Fruit fly (Drosophila melanogaster) whole organism, embryonic: ENCODE measurements around the gene Obp83ef.

Source experiments
- Atf6 ChIP-seq: fragments of 200-800 bp; sonication (Bioruptor generic); IDR thresholded peaks from 2 replicates; pipeline ENCODE4 v1.3.6; 2022; ENCODE audit warnings: missing biosample characterization, missing genetic modification characterization
- Awh ChIP-seq: fragments of 200-800 bp; sonication (Bioruptor generic); IDR thresholded peaks from 2 replicates; pipeline ENCODE4, ENCODE4 v1.3.6; 2022; ENCODE audit warnings: missing biosample characterization, missing genetic modification characterization
- Blimp-1 ChIP-seq: fragments of 200-800 bp; sonication (Bioruptor generic); optimal IDR thresholded peaks from 3 replicates; lab custom pipeline; 2018; ENCODE audit warnings: missing biosample characterization, missing genetic modification characterization, mild to moderate bottlenecking, moderate library complexity, missing genetic modification reagents
- CG10431 ChIP-seq: fragments of 200-800 bp; sonication (Bioruptor generic); optimal IDR thresholded peaks from 3 replicates; lab custom pipeline; 2018; ENCODE audit warnings: missing biosample characterization, mild to moderate bottlenecking, missing genetic modification characterization
- CG11696 ChIP-seq: fragments of 200-800 bp; sonication (Bioruptor generic); IDR thresholded peaks from 2 replicates; pipeline ENCODE4 v1.3.6; 2022; ENCODE audit warnings: missing biosample characterization, missing genetic modification characterization
- CG12299 ChIP-seq: fragments of 200-800 bp; sonication (Bioruptor generic); optimal IDR thresholded peaks from 2 replicates; lab custom pipeline; 2018; ENCODE audit warnings: missing biosample characterization, mild to moderate bottlenecking, missing genetic modification characterization
- CG12769 ChIP-seq: fragments of 200-800 bp; sonication (Bioruptor generic); optimal IDR thresholded peaks from 2 replicates; lab custom pipeline; 2019; ENCODE audit warnings: missing biosample characterization, mild to moderate bottlenecking, missing genetic modification characterization, moderate library complexity
- CG14667 ChIP-seq: fragments of 200-800 bp; sonication (Bioruptor generic); IDR thresholded peaks from 2 replicates; pipeline ENCODE4 v1.3.6; 2022; ENCODE audit warnings: missing biosample characterization, missing genetic modification characterization
- CG17186 ChIP-seq: fragments of 200-800 bp; sonication (Bioruptor generic); optimal IDR thresholded peaks from 3 replicates; lab custom pipeline; 2017; ENCODE audit warnings: missing biosample characterization, missing genetic modification reagents, missing genetic modification characterization
- CG17359 ChIP-seq: fragments of 200-800 bp; sonication (Bioruptor generic); optimal IDR thresholded peaks from 3 replicates; lab custom pipeline; 2018; ENCODE audit warnings: missing biosample characterization, mild to moderate bottlenecking, missing genetic modification characterization, moderate library complexity
- CG17568 ChIP-seq: fragments of 200-800 bp; sonication (Bioruptor generic); optimal IDR thresholded peaks from 2 replicates; lab custom pipeline; 2018; ENCODE audit warnings: missing biosample characterization, mild to moderate bottlenecking, missing genetic modification characterization, moderate library complexity
- CG17612 ChIP-seq: fragments of 200-800 bp; sonication (Bioruptor generic); IDR thresholded peaks from 2 replicates; pipeline ENCODE4 v1.3.6; 2022; ENCODE audit warnings: missing biosample characterization, missing genetic modification characterization
- CG18011 ChIP-seq: fragments of 200-800 bp; sonication (Bioruptor generic); optimal IDR thresholded peaks from 2 replicates; lab custom pipeline; 2017; ENCODE audit warnings: missing biosample characterization, missing genetic modification characterization, mild to moderate bottlenecking, moderate library complexity, missing genotype
- CG1832 ChIP-seq: fragments of 200-800 bp; sonication (Bioruptor generic); optimal IDR thresholded peaks from 2 replicates; lab custom pipeline; 2017; ENCODE audit warnings: missing biosample characterization, mild to moderate bottlenecking, missing genetic modification characterization, inconsistent platforms
- CG32767 ChIP-seq: fragments of 200-800 bp; sonication (Bioruptor generic); IDR thresholded peaks from 2 replicates; pipeline ENCODE4 v1.3.6; 2022; ENCODE audit warnings: missing biosample characterization, missing genetic modification characterization
- CG3838 ChIP-seq: fragments of 200-800 bp; sonication (Bioruptor generic); optimal IDR thresholded peaks from 3 replicates; lab custom pipeline; 2016; ENCODE audit warnings: missing biosample characterization, missing genetic modification characterization
- CG42726 ChIP-seq: fragments of 200-800 bp; sonication (Bioruptor generic); IDR thresholded peaks from 2 replicates; pipeline ENCODE4 v1.3.6; 2022; ENCODE audit warnings: missing biosample characterization, missing genetic modification characterization; ENCODE audit not compliant: partially characterized antibody
- CG7786 ChIP-seq: fragments of 200-800 bp; sonication (Bioruptor generic); optimal IDR thresholded peaks from 2 replicates; lab custom pipeline; 2016; ENCODE audit warnings: missing biosample characterization, missing genetic modification characterization
- CG7928 ChIP-seq: fragments of 200-800 bp; sonication (Bioruptor generic); optimal IDR thresholded peaks from 2 replicates; lab custom pipeline; 2017; ENCODE audit warnings: missing biosample characterization, mild to moderate bottlenecking, missing genetic modification characterization
- CG8281 ChIP-seq: fragments of 200-800 bp; sonication (Bioruptor generic); optimal IDR thresholded peaks from 2 replicates; lab custom pipeline; 2018; ENCODE audit warnings: missing biosample characterization, mild to moderate bottlenecking, missing genetic modification characterization, moderate library complexity
- CG9437 ChIP-seq: fragments of 200-800 bp; sonication (Bioruptor generic); optimal IDR thresholded peaks from 2 replicates; lab custom pipeline; 2018; ENCODE audit warnings: missing biosample characterization, mild to moderate bottlenecking, missing genetic modification characterization
- CTCF ChIP-seq: fragments of 200-800 bp; sonication (Bioruptor generic); optimal IDR thresholded peaks from 2 replicates; lab custom pipeline; 2017; ENCODE audit warnings: missing biosample characterization, mild to moderate bottlenecking, missing genetic modification characterization, moderate library complexity
- Camta ChIP-seq: fragments of 200-800 bp; sonication (Bioruptor generic); optimal IDR thresholded peaks from 2 replicates; lab custom pipeline; 2016; ENCODE audit warnings: missing biosample characterization, missing genetic modification characterization
- Dll ChIP-seq: fragments of 200-800 bp; sonication (Bioruptor generic); IDR thresholded peaks from 4 replicates; pipeline ENCODE4 v1.3.6; 2022; ENCODE audit warnings: missing biosample characterization, missing genetic modification characterization; ENCODE audit not compliant: partially characterized antibody
- Eip74EF ChIP-seq, 2 experiments: fragments of 200-800 bp in 1 of 2; fragments of >200 bp in 1 of 2; sonication (Bioruptor generic) in 1 of 2; optimal IDR thresholded peaks; 2 replicates each; lab custom pipeline; 2017 to 2019; ENCODE audit warnings: missing biosample characterization in 2 of 2, missing genetic modification characterization in 2 of 2, mild to moderate bottlenecking in 1 of 2, moderate library complexity in 1 of 2
- Ets65A ChIP-seq: fragments of 200-800 bp; sonication (Bioruptor generic); peaks from one replicate; lab custom pipeline; 2016; ENCODE audit warnings: missing biosample characterization, missing genetic modification characterization
- Med ChIP-seq: fragments of 200-800 bp; sonication (Bioruptor generic); peaks from one replicate; lab custom pipeline; 2016; ENCODE audit warnings: missing biosample characterization, missing genetic modification characterization, mild to moderate bottlenecking, inconsistent platforms, moderate library complexity
- Mes4 ChIP-seq: fragments of 200-800 bp; sonication (Bioruptor generic); optimal IDR thresholded peaks from 2 replicates; lab custom pipeline; 2016; ENCODE audit warnings: missing biosample characterization, missing genetic modification characterization
- Rfx ChIP-seq: fragments of 200-800 bp; sonication (Bioruptor generic); IDR thresholded peaks from 2 replicates; pipeline ENCODE4 v1.3.6; 2022; ENCODE audit warnings: missing biosample characterization, missing genetic modification characterization
- Sox100B ChIP-seq: fragments of 200-800 bp; sonication (Bioruptor generic); optimal IDR thresholded peaks from 3 replicates; lab custom pipeline; 2018; ENCODE audit warnings: missing biosample characterization, mild to moderate bottlenecking, missing genetic modification characterization
- abd-A ChIP-seq: fragments of 200-800 bp; sonication (Bioruptor generic); optimal IDR thresholded peaks from 3 replicates; lab custom pipeline; 2019; ENCODE audit warnings: missing biosample characterization, mild to moderate bottlenecking, missing genetic modification characterization, moderate library complexity
- crol ChIP-seq: fragments of 200-800 bp; sonication (Bioruptor generic); IDR thresholded peaks from 2 replicates; pipeline ENCODE4 v1.3.6; 2022; ENCODE audit warnings: missing biosample characterization, missing genetic modification characterization
- hb ChIP-seq: fragments of 200-800 bp; sonication (Bioruptor generic); IDR thresholded peaks from 3 replicates; pipeline ENCODE4 v1.3.6; 2022; ENCODE audit warnings: missing biosample characterization, missing genetic modification characterization; ENCODE audit not compliant: partially characterized antibody
- lilli ChIP-seq: fragments of 200-800 bp; sonication (Bioruptor generic); optimal IDR thresholded peaks from 3 replicates; lab custom pipeline; 2016; ENCODE audit warnings: missing biosample characterization, missing genetic modification characterization
- lmd ChIP-seq: fragments of 200-800 bp; sonication (Bioruptor generic); IDR thresholded peaks from 2 replicates; pipeline ENCODE4 v1.3.6; 2022; ENCODE audit warnings: missing biosample characterization, missing genetic modification characterization
- oc ChIP-seq: fragments of 200-800 bp; sonication (Bioruptor generic); optimal IDR thresholded peaks from 2 replicates; lab custom pipeline; 2018; ENCODE audit warnings: missing biosample characterization, mild to moderate bottlenecking, missing genetic modification characterization, moderate library complexity
- p53 ChIP-seq: fragments of 200-800 bp; sonication (Bioruptor generic); optimal IDR thresholded peaks from 2 replicates; lab custom pipeline; 2016; ENCODE audit warnings: missing biosample characterization, missing genetic modification characterization
- pros ChIP-seq: fragments of 200-800 bp; sonication (Bioruptor generic); optimal IDR thresholded peaks from 3 replicates; lab custom pipeline; 2019; ENCODE audit warnings: missing biosample characterization, mild to moderate bottlenecking, missing genetic modification characterization, moderate library complexity
- rib ChIP-seq: fragments of 200-800 bp; sonication (Bioruptor generic); IDR thresholded peaks from 2 replicates; pipeline ENCODE4 v1.3.6; 2022; ENCODE audit warnings: missing biosample characterization, missing genetic modification characterization
- sima ChIP-seq: fragments of 200-800 bp; sonication (Bioruptor generic); optimal IDR thresholded peaks from 2 replicates; lab custom pipeline; 2016; ENCODE audit warnings: missing biosample characterization, missing genetic modification characterization
- sna ChIP-seq: fragments of 200-800 bp; sonication (Bioruptor generic); IDR thresholded peaks from 2 replicates; pipeline ENCODE4 v1.3.6; 2022; ENCODE audit warnings: missing biosample characterization, missing genetic modification characterization; ENCODE audit not compliant: partially characterized antibody
- stwl ChIP-seq: fragments of 200-800 bp; sonication (Bioruptor generic); optimal IDR thresholded peaks from 3 replicates; lab custom pipeline; 2018; ENCODE audit warnings: missing biosample characterization, mild to moderate bottlenecking, missing genetic modification characterization, moderate library complexity
- tin ChIP-seq: fragments of 200-800 bp; sonication (Bioruptor generic); optimal IDR thresholded peaks from 3 replicates; lab custom pipeline; 2016; ENCODE audit warnings: missing biosample characterization, missing genetic modification characterization
- vnd ChIP-seq: fragments of 200-800 bp; sonication (Bioruptor generic); IDR thresholded peaks from 3 replicates; pipeline ENCODE4 v1.3.6; 2022; ENCODE audit warnings: missing biosample characterization, missing genetic modification characterization; ENCODE audit not compliant: partially characterized antibody
- zen2 ChIP-seq: fragments of 200-800 bp; sonication (Bioruptor generic); IDR thresholded peaks from 3 replicates; pipeline ENCODE4 v1.3.6; 2022; ENCODE audit warnings: missing biosample characterization, missing genetic modification characterization; ENCODE audit not compliant: partially characterized antibody

Obp83ef gene

dm6 chr3R:6156963-6157498 is 46.2 kb upstream of the Obp83ef start, which contains the start of gene CG31559 (continued):
- TF ChIP-seq CG1832 (GFP tag; lab: Kevin White, UChicago) (no peak), CG8281 (no peak), sna (GFP tag; lab: Robert Waterston, UW) (0 out of 2 replicates have a peak, but pooled peaks have one; percentile 16), CG12299 (tag; lab: Kevin White, UChicago) (no peak)

dm6 chr3R:6154773-6155295 is 44.0 kb upstream of the Obp83ef start:
- TF ChIP-seq CG12769 (peak; percentile 3), Ets65A (GFP tag; lab: Kevin White, UChicago) (no peak), Awh (GFP tag; lab: Robert Waterston, UW) (peak; percentile 40; the same call in 1 of the 2 replicates), Dll (0 out of 4 replicates have a peak, but pooled peaks have one; percentile 31), crol (GFP tag; lab: Robert Waterston, UW) (0 out of 2 replicates have a peak, but pooled peaks have one; percentile 16), lmd (no peak), abd-A (peak; percentile 25), CG17359 (tag; lab: Kevin White, UChicago) (no peak), CG7786 (GFP tag; lab: Kevin White, UChicago) (no peak), CG10431 (peak; percentile 92), hb (peak; percentile 60; the same call in 2 of the 3 replicates), Med (peak; percentile 60), oc (peak; percentile 85), pros (GFP tag; lab: Kevin White, UChicago) (peak; percentile 75)

dm6 chr3R:6153574-6153973 is 42.7 kb upstream of the Obp83ef start:
- peak; percentile 89 for TF ChIP-seq CG8281
- no peak for TF ChIP-seq rib (GFP tag; lab: Robert Waterston, UW)
- TF ChIP-seq Blimp-1 (GFP tag; lab: Kevin White, UChicago): peak; percentile 91

- no peak for TF ChIP-seq CG18011 (GFP tag; lab: Kevin White, UChicago)
- peak; percentile 33 for TF ChIP-seq CTCF
- no peak for TF ChIP-seq vnd (GFP tag; lab: Robert Waterston, UW)
- TF ChIP-seq pros (GFP tag; lab: Kevin White, UChicago): no peak
- no peak for TF ChIP-seq Eip74EF (GFP tag; optimal IDR thresholded peaks at IDR 0.05; lab: Kevin White, UChicago)
- no peak for TF ChIP-seq tin
- no peak for TF ChIP-seq Awh (GFP tag; lab: Robert Waterston, UW)
- TF ChIP-seq Sox100B (GFP tag; lab: Kevin White, UChicago): no peak
- no peak for TF ChIP-seq CG32767 (GFP tag; lab: Robert Waterston, UW)
- TF ChIP-seq CG3838 (GFP tag; lab: Kevin White, UChicago): no peak
- peak; percentile 8 for TF ChIP-seq stwl (tag; lab: Kevin White, UChicago)
- no peak for TF ChIP-seq CG17568 (GFP tag; lab: Kevin White, UChicago)
- no peak for TF ChIP-seq CG11696 (GFP tag; lab: Robert Waterston, UW)
- TF ChIP-seq p53: no peak
- peak; percentile 69 for TF ChIP-seq CG7928 (GFP tag; lab: Kevin White, UChicago)
- TF ChIP-seq CG9437 (GFP tag; lab: Kevin White, UChicago): no peak
- TF ChIP-seq Atf6: no peak
- TF ChIP-seq Blimp-1 (GFP tag; lab: Kevin White, UChicago): no peak
- TF ChIP-seq Camta: no peak
- peak; percentile 24; the same call in 1 of the 3 replicates for TF ChIP-seq zen2
- no peak for TF ChIP-seq lilli (GFP tag; lab: Kevin White, UChicago)
- TF ChIP-seq sima (GFP tag; lab: Kevin White, UChicago): no peak
- TF ChIP-seq CG14667 (GFP tag; lab: Robert Waterston, UW): no peak
- peak; percentile 45; the same call in 1 of the 2 replicates for TF ChIP-seq CG42726 (GFP tag; lab: Robert Waterston, UW)
- TF ChIP-seq CG17186: no peak
- 0 out of 2 replicates have a peak, but pooled peaks have one; percentile 30 for TF ChIP-seq CG17612 (GFP tag; lab: Robert Waterston, UW)
- no peak for TF ChIP-seq Mes4
- peak; percentile 23; the same call in 1 of the 2 replicates for TF ChIP-seq Rfx (GFP tag; lab: Robert Waterston, UW)
These were observed 38.8 kb upstream of the Obp83ef start for dm6 chr3R:6149593-6149992.
